Worm (Caenorhabditis elegans) whole organism, L4 larva: Measurements from ENCODE around the gene T15B7.8.

ENCODE experiments used
- ama-1 ChIP-seq: fragments of 150-350 bp; optimal IDR thresholded peaks from 2 replicates; lab custom pipeline; 2014; ENCODE audit warnings: inconsistent platforms, mixed read lengths
- fkh-10 ChIP-seq: fragments of 150-350 bp; optimal IDR thresholded peaks from 2 replicates; lab custom pipeline; 2014; ENCODE audit warnings: missing biosample characterization, missing genetic modification reagents, missing genetic modification characterization
- lin-15B ChIP-seq: fragments of 150-350 bp; sonication (generic microtip); optimal IDR thresholded peaks from 3 replicates; lab custom pipeline; 2014; ENCODE audit warnings: missing biosample characterization, missing genetic modification characterization
- snpc-1.2 ChIP-seq: fragments of 200-800 bp; sonication (Bioruptor generic); IDR thresholded peaks from 2 replicates; pipeline ENCODE4 v1.3.6; 2022; ENCODE audit warnings: missing genetic modification reagents, missing genetic modification characterization, missing compliant biosample characterization

DNA sequence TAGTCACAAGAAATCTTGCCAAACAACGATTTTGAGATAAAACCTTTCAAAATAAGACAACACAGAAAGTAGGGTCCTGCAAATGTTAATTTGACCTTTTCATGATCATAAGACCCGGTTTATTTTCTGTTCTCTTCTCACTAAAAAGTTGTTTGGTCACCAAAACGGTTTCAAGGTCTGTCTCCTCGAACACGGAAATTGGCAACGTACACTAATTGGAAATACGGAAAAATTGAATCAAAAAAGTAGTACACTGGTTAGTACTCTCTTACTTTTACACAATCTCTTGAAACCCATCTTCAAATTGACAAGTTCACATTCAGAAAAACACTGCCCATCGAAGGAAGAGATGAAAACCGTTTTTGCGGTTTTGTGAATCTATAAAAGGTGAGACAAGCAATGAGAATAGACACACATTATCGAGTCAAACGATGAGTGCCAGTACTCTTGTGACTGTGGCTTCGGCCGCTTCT is 9.2 kb downstream of the T15B7.8 start, which contains the start of gene col-142:
- TF ChIP-seq lin-15B (tag; lab: Kevin White, UChicago) (no peak), fkh-10 (GFP tag; lab: Kevin White, UChicago) (no peak), ama-1 (no peak), snpc-1.2 (GFP tag; lab: Robert Waterston, UW) (no peak)
